Fruit fly (Drosophila melanogaster) whole organism, embryonic: ENCODE results near the gene Art3.

Experiments
- Awh ChIP-seq: fragments of 200-800 bp; sonication (Bioruptor generic); IDR thresholded peaks from 2 replicates; pipeline ENCODE4, ENCODE4 v1.3.6; 2022; ENCODE audit warnings: missing biosample characterization, missing genetic modification characterization
- Bgb ChIP-seq: fragments of 200-800 bp; sonication (Bioruptor generic); IDR thresholded peaks from 2 replicates; pipeline ENCODE4 v1.3.6; 2022; ENCODE audit warnings: missing biosample characterization, missing genetic modification characterization; ENCODE audit not compliant: partially characterized antibody
- CG1024 ChIP-seq: fragments of 200-800 bp; sonication (Bioruptor generic); IDR thresholded peaks from 2 replicates; pipeline ENCODE4 v1.3.6; 2022; ENCODE audit warnings: missing biosample characterization, missing genetic modification characterization
- CG10959 ChIP-seq: fragments of 200-800 bp; sonication (Bioruptor generic); IDR thresholded peaks from 2 replicates; pipeline ENCODE4 v1.3.6; 2022; ENCODE audit warnings: missing biosample characterization, missing genetic modification characterization
- CG11695 ChIP-seq: fragments of 200-800 bp; sonication (Bioruptor generic); IDR thresholded peaks from 3 replicates; pipeline ENCODE4 v1.3.6; 2022; ENCODE audit warnings: missing biosample characterization, missing genetic modification characterization
- CG11723 ChIP-seq: fragments of 200-800 bp; sonication (Bioruptor generic); optimal IDR thresholded peaks from 2 replicates; lab custom pipeline; 2017; ENCODE audit warnings: missing biosample characterization, mild to moderate bottlenecking, missing genetic modification characterization
- CG12236 ChIP-seq: fragments of 200-800 bp; sonication (Bioruptor generic); optimal IDR thresholded peaks from 2 replicates; lab custom pipeline; 2016; ENCODE audit warnings: missing biosample characterization, missing genetic modification characterization
- CG14710 ChIP-seq: fragments of 200-800 bp; sonication (Bioruptor generic); optimal IDR thresholded peaks from 3 replicates; lab custom pipeline; 2019; ENCODE audit warnings: missing biosample characterization, mild to moderate bottlenecking, missing genetic modification characterization, moderate library complexity
- CG17328 ChIP-seq: fragments of 200-800 bp; sonication (Bioruptor generic); IDR thresholded peaks from 2 replicates; pipeline ENCODE4 v1.3.6; 2022; ENCODE audit warnings: missing biosample characterization, missing genetic modification characterization
- CG1792 ChIP-seq: fragments of 200-800 bp; sonication (Bioruptor generic); optimal IDR thresholded peaks from 2 replicates; lab custom pipeline; 2016; ENCODE audit warnings: missing biosample characterization, missing genetic modification characterization
- CG18599 ChIP-seq: fragments of 200-800 bp; sonication (Bioruptor generic); optimal IDR thresholded peaks from 3 replicates; lab custom pipeline; 2017; ENCODE audit warnings: missing biosample characterization, missing genetic modification characterization, mild to moderate bottlenecking, moderate library complexity, missing genetic modification reagents
- CG2129 ChIP-seq: fragments of 200-800 bp; sonication (Bioruptor generic); IDR thresholded peaks from 2 replicates; pipeline ENCODE4 v1.3.6; 2022; ENCODE audit warnings: missing biosample characterization, missing genetic modification characterization; ENCODE audit not compliant: partially characterized antibody
- CG31224 ChIP-seq: fragments of 200-800 bp; sonication (Bioruptor generic); IDR thresholded peaks from 2 replicates; pipeline ENCODE4 v1.3.6; 2022; ENCODE audit warnings: missing biosample characterization, missing genetic modification characterization
- CG32767 ChIP-seq: fragments of 200-800 bp; sonication (Bioruptor generic); IDR thresholded peaks from 2 replicates; pipeline ENCODE4 v1.3.6; 2022; ENCODE audit warnings: missing biosample characterization, missing genetic modification characterization
- CG33557 ChIP-seq: fragments of 200-800 bp; sonication (Bioruptor generic); optimal IDR thresholded peaks from 2 replicates; lab custom pipeline; 2019; ENCODE audit warnings: missing biosample characterization, mild to moderate bottlenecking, missing genetic modification characterization, moderate library complexity
- CG4282 ChIP-seq: fragments of 200-800 bp; sonication (Bioruptor generic); optimal IDR thresholded peaks from 2 replicates; lab custom pipeline; 2016; ENCODE audit warnings: missing biosample characterization, missing genetic modification characterization
- CG43689 ChIP-seq: fragments of 200-800 bp; sonication (Bioruptor generic); IDR thresholded peaks from 2 replicates; pipeline ENCODE4 v1.3.6; 2022; ENCODE audit warnings: missing biosample characterization, missing genetic modification characterization
- CG4617 ChIP-seq: fragments of 200-800 bp; sonication (Bioruptor generic); optimal IDR thresholded peaks from 3 replicates; lab custom pipeline; 2016; ENCODE audit warnings: missing biosample characterization, missing genetic modification characterization, borderline replicate concordance
- CG5953 ChIP-seq: fragments of 200-800 bp; sonication (Bioruptor generic); IDR thresholded peaks from 2 replicates; pipeline ENCODE4 v1.3.6; 2022; ENCODE audit warnings: missing biosample characterization, missing genetic modification characterization
- CG7963 ChIP-seq: fragments of 200-800 bp; sonication (Bioruptor generic); IDR thresholded peaks from 3 replicates; pipeline ENCODE4 v1.3.6; 2022; ENCODE audit warnings: missing biosample characterization, missing genetic modification characterization; ENCODE audit not compliant: partially characterized antibody
- CG8089 ChIP-seq: fragments of 200-800 bp; sonication (Bioruptor generic); optimal IDR thresholded peaks from 3 replicates; lab custom pipeline; 2016; ENCODE audit warnings: missing biosample characterization, missing genetic modification characterization
- CG8290 ChIP-seq, 3 experiments: fragments of 200-800 bp; sonication (Bioruptor generic); optimal IDR thresholded peaks; 2 replicates each; lab custom pipeline; 2016 to 2019; ENCODE audit warnings: missing biosample characterization in 3 of 3, missing genetic modification characterization in 3 of 3, mild to moderate bottlenecking in 2 of 3, moderate library complexity in 1 of 3
- D19B ChIP-seq: fragments of 200-800 bp; sonication (Bioruptor generic); optimal IDR thresholded peaks from 2 replicates; lab custom pipeline; 2017; ENCODE audit warnings: missing biosample characterization, mild to moderate bottlenecking, missing genetic modification characterization
- Dip2 ChIP-seq: fragments of 200-800 bp; sonication (Bioruptor generic); IDR thresholded peaks from 2 replicates; pipeline ENCODE4 v1.3.6; 2022; ENCODE audit warnings: missing biosample characterization, missing genetic modification characterization
- Dip3 ChIP-seq: fragments of 200-800 bp; sonication (Bioruptor generic); optimal IDR thresholded peaks from 3 replicates; lab custom pipeline; 2016; ENCODE audit warnings: missing biosample characterization, missing genetic modification characterization
- Doc2 ChIP-seq: fragments of 200-800 bp; sonication (Bioruptor generic); IDR thresholded peaks from 2 replicates; pipeline ENCODE4 v1.3.6; 2022; ENCODE audit warnings: missing biosample characterization, missing genetic modification characterization
- H15 ChIP-seq: fragments of 200-800 bp; sonication (Bioruptor generic); IDR thresholded peaks from 3 replicates; pipeline ENCODE4 v1.3.6; 2022; ENCODE audit warnings: missing biosample characterization, missing genetic modification characterization
- H2.0 ChIP-seq: fragments of 200-800 bp; sonication (Bioruptor generic); IDR thresholded peaks from 2 replicates; pipeline ENCODE4 v1.3.6; 2022; ENCODE audit warnings: missing biosample characterization, missing genetic modification characterization
- HHEX ChIP-seq: fragments of 200-800 bp; sonication (Bioruptor generic); optimal IDR thresholded peaks from 3 replicates; lab custom pipeline; 2017; ENCODE audit warnings: missing biosample characterization, mild to moderate bottlenecking, missing genetic modification characterization, missing genetic modification reagents
- Max ChIP-seq: fragments of 200-800 bp; sonication (Bioruptor generic); optimal IDR thresholded peaks from 2 replicates; lab custom pipeline; 2016; ENCODE audit warnings: missing biosample characterization, mild to moderate bottlenecking, missing genetic modification characterization
- Neu2 ChIP-seq: fragments of 200-800 bp; sonication (Bioruptor generic); optimal IDR thresholded peaks from 3 replicates; lab custom pipeline; 2016; ENCODE audit warnings: missing biosample characterization, missing genetic modification characterization, borderline replicate concordance
- Ptx1 ChIP-seq: fragments of 200-800 bp; sonication (Bioruptor generic); IDR thresholded peaks from 2 replicates; pipeline ENCODE4 v1.3.6; 2022; ENCODE audit warnings: missing biosample characterization, missing genetic modification characterization
- Xrp1 ChIP-seq: fragments of 200-800 bp; sonication (Bioruptor generic); IDR thresholded peaks from 2 replicates; pipeline ENCODE4 v1.3.6; 2022; ENCODE audit warnings: missing biosample characterization, missing genetic modification characterization
- abd-A ChIP-seq: fragments of 200-800 bp; sonication (Bioruptor generic); optimal IDR thresholded peaks from 3 replicates; lab custom pipeline; 2019; ENCODE audit warnings: missing biosample characterization, mild to moderate bottlenecking, missing genetic modification characterization, moderate library complexity
- bab2 ChIP-seq: fragments of 200-800 bp; sonication (Bioruptor generic); optimal IDR thresholded peaks from 2 replicates; lab custom pipeline; 2016; ENCODE audit warnings: missing biosample characterization, missing genetic modification characterization
- chinmo ChIP-seq: fragments of 200-800 bp; sonication (Bioruptor generic); IDR thresholded peaks from 4 replicates; pipeline ENCODE4 v1.3.6; 2022; ENCODE audit warnings: missing biosample characterization, missing genetic modification characterization; ENCODE audit not compliant: partially characterized antibody
- da ChIP-seq: fragments of 200-800 bp; sonication (Bioruptor generic); optimal IDR thresholded peaks from 2 replicates; lab custom pipeline; 2016; ENCODE audit warnings: missing biosample characterization, missing genetic modification characterization
- ems ChIP-seq: fragments of 200-800 bp; sonication (Bioruptor generic); optimal IDR thresholded peaks from 3 replicates; lab custom pipeline; 2016; ENCODE audit warnings: missing biosample characterization, missing genetic modification characterization
- fu2 ChIP-seq: fragments of 200-800 bp; sonication (Bioruptor generic); optimal IDR thresholded peaks from 2 replicates; lab custom pipeline; 2016; ENCODE audit warnings: missing biosample characterization, missing genetic modification characterization
- gfzf ChIP-seq: fragments of 200-800 bp; sonication (Bioruptor generic); optimal IDR thresholded peaks from 2 replicates; lab custom pipeline; 2016; ENCODE audit warnings: missing biosample characterization, mild to moderate bottlenecking, missing genetic modification characterization, moderate library complexity
- her ChIP-seq: fragments of 200-800 bp; sonication (Bioruptor generic); optimal IDR thresholded peaks from 2 replicates; lab custom pipeline; 2016; ENCODE audit warnings: missing biosample characterization, missing genetic modification characterization
- lbe ChIP-seq: fragments of 200-800 bp; sonication (Bioruptor generic); optimal IDR thresholded peaks from 2 replicates; lab custom pipeline; 2016; ENCODE audit warnings: missing biosample characterization, mild to moderate bottlenecking, missing genetic modification characterization
- lilli ChIP-seq: fragments of 200-800 bp; sonication (Bioruptor generic); optimal IDR thresholded peaks from 3 replicates; lab custom pipeline; 2016; ENCODE audit warnings: missing biosample characterization, missing genetic modification characterization
- org-1 ChIP-seq: fragments of 200-800 bp; sonication (Bioruptor generic); optimal IDR thresholded peaks from 2 replicates; lab custom pipeline; 2017; ENCODE audit warnings: missing biosample characterization, missing genetic modification characterization
- pita ChIP-seq: fragments of 200-800 bp; sonication (Bioruptor generic); optimal IDR thresholded peaks from 2 replicates; lab custom pipeline; 2017; ENCODE audit warnings: missing biosample characterization, mild to moderate bottlenecking, missing genetic modification characterization
- rib ChIP-seq: fragments of 200-800 bp; sonication (Bioruptor generic); IDR thresholded peaks from 2 replicates; pipeline ENCODE4 v1.3.6; 2022; ENCODE audit warnings: missing biosample characterization, missing genetic modification characterization
- seq ChIP-seq: fragments of 200-800 bp; sonication (Bioruptor generic); IDR thresholded peaks from 2 replicates; pipeline ENCODE4 v1.3.6; 2022; ENCODE audit warnings: missing biosample characterization, missing genetic modification characterization
- sima ChIP-seq: fragments of 200-800 bp; sonication (Bioruptor generic); optimal IDR thresholded peaks from 2 replicates; lab custom pipeline; 2016; ENCODE audit warnings: missing biosample characterization, missing genetic modification characterization
- slou ChIP-seq: fragments of 200-800 bp; sonication (Bioruptor generic); optimal IDR thresholded peaks from 3 replicates; lab custom pipeline; 2016; ENCODE audit warnings: missing biosample characterization, missing genetic modification characterization
- unc-4 ChIP-seq: fragments of 200-800 bp; sonication (Bioruptor generic); IDR thresholded peaks from 2 replicates; pipeline ENCODE4 v1.3.6; 2022; ENCODE audit warnings: missing biosample characterization, missing genetic modification characterization; ENCODE audit not compliant: partially characterized antibody
- wor ChIP-seq: fragments of 200-800 bp; sonication (Bioruptor generic); IDR thresholded peaks from 2 replicates; pipeline ENCODE4 v1.3.6; 2022; ENCODE audit warnings: missing biosample characterization, missing genetic modification characterization

Gene Art3

DNA sequence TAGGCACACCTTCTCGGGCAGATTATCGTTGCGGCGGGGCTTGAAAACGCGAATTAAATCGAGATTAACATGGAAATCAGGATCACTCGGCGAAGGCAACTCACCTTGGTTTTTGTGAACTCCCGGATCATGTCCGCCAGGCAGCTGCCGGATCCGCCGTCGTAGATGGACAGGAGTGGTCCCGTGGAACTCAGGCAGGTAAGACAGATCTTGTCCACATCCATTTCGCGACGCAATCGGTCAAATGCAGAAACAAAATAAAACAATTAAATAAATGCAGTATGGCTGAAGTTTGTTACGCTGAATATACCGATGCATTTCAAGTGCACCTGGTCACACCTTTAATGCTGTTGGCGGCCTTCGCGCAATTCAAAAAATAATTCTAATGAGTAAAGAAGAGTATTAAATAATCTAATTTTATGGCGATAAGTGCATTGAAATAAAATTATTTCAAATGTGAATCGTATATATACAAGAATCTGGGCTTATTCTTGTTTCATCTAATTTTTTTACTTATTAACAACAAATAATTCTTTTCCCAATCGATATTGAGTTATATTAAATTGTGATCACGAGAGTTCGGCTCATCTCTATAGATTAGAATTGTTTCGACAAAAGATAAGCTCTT, 15.7 kb downstream of the Art3 start, which contains the start of the genes CG6654 and CG4210 (continued):
- TF ChIP-seq seq (no peak), ems (no peak), CG4617 (GFP tag; lab: Kevin White, UChicago) (peak; percentile 78), H2.0 (GFP tag; lab: Robert Waterston, UW) (no peak), H15 (GFP tag; lab: Robert Waterston, UW) (no peak), CG2129 (peak; percentile 18; the same call in 1 of the 2 replicates), rib (no peak), CG43689 (GFP tag; lab: Robert Waterston, UW) (no peak), Awh (GFP tag; lab: Robert Waterston, UW) (no peak), CG1792 (GFP tag; lab: Kevin White, UChicago) (no peak), CG11723 (GFP tag; lab: Kevin White, UChicago) (no peak), da (GFP tag; lab: Kevin White, UChicago) (no peak), bab2 (GFP tag; lab: Kevin White, UChicago) (no peak), CG10959 (GFP tag; lab: Robert Waterston, UW) (no peak), CG8290 (GFP tag; optimal IDR thresholded peaks at IDR 0.05; lab: Kevin White, UChicago) (no peak), CG8290 (tag; optimal IDR thresholded peaks at IDR 0.05; lab: Kevin White, UChicago) (no peak), org-1 (GFP tag; lab: Kevin White, UChicago) (no peak), lilli (GFP tag; lab: Kevin White, UChicago) (peak; percentile 31), slou (GFP tag; lab: Kevin White, UChicago) (no peak), CG5953 (GFP tag; lab: Robert Waterston, UW) (no peak), Dip2 (GFP tag; lab: Robert Waterston, UW) (no peak), abd-A (no peak), unc-4 (GFP tag; lab: Robert Waterston, UW) (peak; percentile 51; the same call in 1 of the 2 replicates), CG17328 (GFP tag; lab: Robert Waterston, UW) (no peak), Neu2 (GFP tag; lab: Kevin White, UChicago) (no peak), gfzf (GFP tag; lab: Kevin White, UChicago) (peak; percentile 86), lbe (no peak), pita (no peak), D19B (GFP tag; lab: Kevin White, UChicago) (no peak), Xrp1 (GFP tag; lab: Robert Waterston, UW) (no peak), CG31224 (GFP tag; lab: Robert Waterston, UW) (no peak), CG12236 (GFP tag; lab: Kevin White, UChicago) (no peak), Bgb (GFP tag; lab: Robert Waterston, UW) (peak; percentile 59), CG7963 (GFP tag; lab: Robert Waterston, UW) (no peak), HHEX (GFP tag; lab: Kevin White, UChicago) (no peak), CG18599 (GFP tag; lab: Kevin White, UChicago) (no peak), CG8089 (GFP tag; lab: Kevin White, UChicago) (no peak), Doc2 (GFP tag; lab: Robert Waterston, UW) (no peak), chinmo (GFP tag; lab: Robert Waterston, UW) (0 out of 4 replicates have a peak, but pooled peaks have one; percentile 17), Ptx1 (GFP tag; lab: Robert Waterston, UW) (no peak), wor (GFP tag; lab: Robert Waterston, UW) (no peak), CG33557 (GFP tag; lab: Kevin White, UChicago) (no peak), CG11695 (GFP tag; lab: Robert Waterston, UW) (no peak), Dip3 (GFP tag; lab: Kevin White, UChicago) (no peak), sima (GFP tag; lab: Kevin White, UChicago) (no peak), CG32767 (GFP tag; lab: Robert Waterston, UW) (no peak), CG1024 (GFP tag; lab: Robert Waterston, UW) (no peak), her (GFP tag; lab: Kevin White, UChicago) (no peak), Max (GFP tag; lab: Kevin White, UChicago) (peak; percentile 14), fu2 (GFP tag; lab: Kevin White, UChicago) (no peak), CG4282 (GFP tag; lab: Kevin White, UChicago) (no peak), CG14710 (tag; lab: Kevin White, UChicago) (peak; percentile 61)
